Fruit fly (Drosophila melanogaster) whole organism, prepupa: ENCODE measurements around the gene CG13667.

Source experiments
- Blimp-1 ChIP-seq: fragments of 200-800 bp; sonication (Bioruptor generic); optimal IDR thresholded peaks from 3 replicates; lab custom pipeline; 2017; ENCODE audit warnings: missing biosample characterization, missing genetic modification characterization, mild to moderate bottlenecking, moderate library complexity, missing genetic modification reagents
- CG10669 ChIP-seq: fragments of 200-800 bp; sonication (Bioruptor generic); optimal IDR thresholded peaks from 3 replicates; lab custom pipeline; 2018; ENCODE audit warnings: missing biosample characterization, mild to moderate bottlenecking, missing genetic modification characterization, moderate library complexity
- CG11294 ChIP-seq: fragments of 200-800 bp; sonication (Bioruptor generic); IDR thresholded peaks from 2 replicates; pipeline ENCODE4 v1.3.6; 2022; ENCODE audit warnings: missing biosample characterization, missing genetic modification characterization
- CG11762 ChIP-seq: fragments of 200-800 bp; sonication (Bioruptor generic); optimal IDR thresholded peaks from 3 replicates; lab custom pipeline; 2016; ENCODE audit warnings: missing biosample characterization, missing genetic modification characterization; ENCODE audit not compliant: insufficient read depth
- CG11902 ChIP-seq: fragments of 200-800 bp; sonication (Bioruptor generic); optimal IDR thresholded peaks from 3 replicates; lab custom pipeline; 2016; ENCODE audit warnings: missing biosample characterization, missing genetic modification characterization
- CG15336 ChIP-seq: fragments of 200-800 bp; sonication (Bioruptor generic); IDR thresholded peaks from 2 replicates; pipeline ENCODE4 v1.3.6; 2022; ENCODE audit warnings: missing biosample characterization, missing genetic modification characterization
- CG1621 ChIP-seq: fragments of 200-800 bp; sonication (Bioruptor generic); optimal IDR thresholded peaks from 3 replicates; lab custom pipeline; 2018; ENCODE audit warnings: missing biosample characterization, mild to moderate bottlenecking, missing genetic modification characterization
- CG16779 ChIP-seq: fragments of 200-800 bp; sonication (Bioruptor generic); optimal IDR thresholded peaks from 3 replicates; lab custom pipeline; 2017; ENCODE audit warnings: missing biosample characterization, mild to moderate bottlenecking, missing genetic modification characterization
- CG3032 ChIP-seq: fragments of 200-800 bp; optimal IDR thresholded peaks from 2 replicates; lab custom pipeline; 2019; ENCODE audit warnings: missing biosample characterization, mild to moderate bottlenecking, missing genetic modification characterization, moderate library complexity
- CG31627 ChIP-seq: fragments of 200-800 bp; sonication (Bioruptor generic); optimal IDR thresholded peaks from 3 replicates; lab custom pipeline; 2016; ENCODE audit warnings: missing biosample characterization, missing genetic modification characterization
- CG32006 ChIP-seq: fragments of 200-800 bp; sonication (Bioruptor generic); optimal IDR thresholded peaks from 3 replicates; lab custom pipeline; 2017; ENCODE audit warnings: missing biosample characterization, mild to moderate bottlenecking, missing genetic modification characterization
- CG34406 ChIP-seq: fragments of 200-800 bp; sonication (Bioruptor generic); optimal IDR thresholded peaks from 3 replicates; lab custom pipeline; 2016; ENCODE audit warnings: missing biosample characterization, missing genetic modification characterization
- CG6163 ChIP-seq: fragments of 200-800 bp; sonication (Bioruptor generic); IDR thresholded peaks from 3 replicates; pipeline ENCODE4 v1.3.6; 2022; ENCODE audit warnings: missing biosample characterization, missing genetic modification characterization
- CG6276 ChIP-seq: fragments of 200-800 bp; sonication (Bioruptor generic); optimal IDR thresholded peaks from 2 replicates; lab custom pipeline; 2017; ENCODE audit warnings: missing biosample characterization, mild to moderate bottlenecking, missing genetic modification characterization
- CG6808 ChIP-seq: fragments of 200-800 bp; sonication (Bioruptor generic); optimal IDR thresholded peaks from 3 replicates; lab custom pipeline; 2017; ENCODE audit warnings: missing biosample characterization, missing genetic modification characterization, mild to moderate bottlenecking, moderate library complexity, missing genetic modification reagents
- CG6854 ChIP-seq: fragments of 200-800 bp; sonication (Bioruptor generic); optimal IDR thresholded peaks from 2 replicates; lab custom pipeline; 2017; ENCODE audit warnings: missing biosample characterization, mild to moderate bottlenecking, missing genetic modification characterization
- CG7368 ChIP-seq: fragments of 200-800 bp; sonication (Bioruptor generic); optimal IDR thresholded peaks from 3 replicates; lab custom pipeline; 2016; ENCODE audit warnings: missing biosample characterization, missing genetic modification characterization
- CG8119 ChIP-seq: fragments of 200-800 bp; sonication (Bioruptor generic); IDR thresholded peaks from 3 replicates; pipeline ENCODE4 v1.3.6; 2022; ENCODE audit warnings: missing biosample characterization, missing genetic modification characterization
- CG8319 ChIP-seq: fragments of 200-800 bp; sonication (Bioruptor generic); optimal IDR thresholded peaks from 3 replicates; lab custom pipeline; 2016; ENCODE audit warnings: missing biosample characterization, missing genetic modification characterization
- CG8632 ChIP-seq: fragments of 200-800 bp; sonication (Bioruptor generic); optimal IDR thresholded peaks from 3 replicates; lab custom pipeline; 2016; ENCODE audit warnings: missing biosample characterization, missing genetic modification characterization
- CG9139 ChIP-seq: fragments of 200-800 bp; sonication (Bioruptor generic); optimal IDR thresholded peaks from 3 replicates; lab custom pipeline; 2017; ENCODE audit warnings: missing biosample characterization, mild to moderate bottlenecking, missing genetic modification characterization
- Eip75B ChIP-seq: fragments of 200-800 bp; sonication (Bioruptor generic); optimal IDR thresholded peaks from 3 replicates; lab custom pipeline; 2016; ENCODE audit warnings: missing biosample characterization, missing genetic modification characterization
- Eip78C ChIP-seq: fragments of 200-800 bp; sonication (Bioruptor generic); peaks from one replicate; lab custom pipeline; 2016; ENCODE audit warnings: missing biosample characterization, missing genetic modification characterization
- Eip93F ChIP-seq: fragments of 200-800 bp; sonication (Bioruptor generic); optimal IDR thresholded peaks from 2 replicates; lab custom pipeline; 2016; ENCODE audit warnings: missing biosample characterization, mild to moderate bottlenecking, missing genetic modification characterization
- Ets21C ChIP-seq: fragments of 200-800 bp; sonication (Bioruptor generic); optimal IDR thresholded peaks from 3 replicates; lab custom pipeline; 2016; ENCODE audit warnings: missing biosample characterization, missing genetic modification characterization
- Ets96B ChIP-seq: fragments of 200-800 bp; optimal IDR thresholded peaks from 2 replicates; lab custom pipeline; 2019; ENCODE audit warnings: missing biosample characterization, mild to moderate bottlenecking, missing genetic modification characterization, moderate library complexity
- Gug ChIP-seq: fragments of 200-800 bp; sonication (Bioruptor generic); IDR thresholded peaks from 2 replicates; pipeline ENCODE4 v1.3.6; 2022; ENCODE audit warnings: missing biosample characterization, missing genetic modification characterization
- Hr38 ChIP-seq: sonication (Bioruptor generic); optimal IDR thresholded peaks from 2 replicates; lab custom pipeline; 2016; ENCODE audit warnings: missing biosample characterization, missing genetic modification characterization
- Hr39 ChIP-seq: fragments of 200-800 bp; sonication (Bioruptor generic); optimal IDR thresholded peaks from 2 replicates; lab custom pipeline; 2016; ENCODE audit warnings: missing biosample characterization, missing genetic modification characterization
- Lpt ChIP-seq: fragments of 200-800 bp; sonication (Bioruptor generic); optimal IDR thresholded peaks from 3 replicates; lab custom pipeline; 2016; ENCODE audit warnings: missing biosample characterization, missing genetic modification characterization
- Met ChIP-seq: fragments of 200-800 bp; sonication (Bioruptor generic); optimal IDR thresholded peaks from 3 replicates; lab custom pipeline; 2016; ENCODE audit warnings: missing biosample characterization, missing genetic modification characterization
- OdsH ChIP-seq: fragments of 200-800 bp; sonication (Bioruptor generic); optimal IDR thresholded peaks from 3 replicates; lab custom pipeline; 2016; ENCODE audit warnings: missing biosample characterization, missing genetic modification characterization
- Smox ChIP-seq: fragments of 200-800 bp; sonication (Bioruptor generic); optimal IDR thresholded peaks from 3 replicates; lab custom pipeline; 2016; ENCODE audit warnings: missing biosample characterization, missing genetic modification characterization
- Sox102F ChIP-seq: fragments of 200-800 bp; sonication (Bioruptor generic); optimal IDR thresholded peaks from 2 replicates; lab custom pipeline; 2016; ENCODE audit warnings: missing biosample characterization, mild to moderate bottlenecking, missing genetic modification characterization
- Sox14 ChIP-seq: fragments of 200-800 bp; sonication (Bioruptor generic); optimal IDR thresholded peaks from 3 replicates; lab custom pipeline; 2016; ENCODE audit warnings: missing biosample characterization, missing genetic modification characterization
- Sox15 ChIP-seq: fragments of 200-800 bp; sonication (Bioruptor generic); optimal IDR thresholded peaks from 3 replicates; lab custom pipeline; 2016; ENCODE audit warnings: missing biosample characterization, missing genetic modification characterization
- achi ChIP-seq: fragments of 200-800 bp; sonication (Bioruptor generic); optimal IDR thresholded peaks from 3 replicates; lab custom pipeline; 2016; ENCODE audit warnings: missing biosample characterization, missing genetic modification characterization
- acj6 ChIP-seq: fragments of 200-800 bp; sonication (Bioruptor generic); optimal IDR thresholded peaks from 3 replicates; lab custom pipeline; 2016; ENCODE audit warnings: missing biosample characterization, missing genetic modification characterization
- cyc ChIP-seq: fragments of 200-800 bp; sonication (Bioruptor generic); optimal IDR thresholded peaks from 3 replicates; lab custom pipeline; 2016; ENCODE audit warnings: missing biosample characterization, missing genetic modification characterization
- dac ChIP-seq: fragments of 200-800 bp; sonication (Bioruptor generic); optimal IDR thresholded peaks from 2 replicates; lab custom pipeline; 2017; ENCODE audit warnings: missing biosample characterization, mild to moderate bottlenecking, missing genetic modification characterization
- dsx ChIP-seq: fragments of 200-800 bp; optimal IDR thresholded peaks from 3 replicates; lab custom pipeline; 2019; ENCODE audit warnings: missing biosample characterization, mild to moderate bottlenecking, missing genetic modification characterization, moderate library complexity; ENCODE audit not compliant: poor library complexity, severe bottlenecking
- eg ChIP-seq: fragments of 200-800 bp; sonication (Bioruptor generic); IDR thresholded peaks from 3 replicates; pipeline ENCODE4 v1.3.6; 2022; ENCODE audit warnings: missing biosample characterization, missing genetic modification characterization
- esn ChIP-seq: fragments of 200-800 bp; sonication (Bioruptor generic); optimal IDR thresholded peaks from 2 replicates; lab custom pipeline; 2016; ENCODE audit warnings: missing biosample characterization, mild to moderate bottlenecking, missing genetic modification characterization, moderate library complexity
- fd59A ChIP-seq: fragments of 200-800 bp; sonication (Bioruptor generic); optimal IDR thresholded peaks from 2 replicates; lab custom pipeline; 2017; ENCODE audit warnings: missing biosample characterization, mild to moderate bottlenecking, missing genetic modification characterization, missing genetic modification reagents
- fd85E ChIP-seq: fragments of 200-800 bp; sonication (Bioruptor generic); optimal IDR thresholded peaks from 3 replicates; lab custom pipeline; 2016; ENCODE audit warnings: missing biosample characterization, missing genetic modification characterization
- fkh ChIP-seq: fragments of 200-800 bp; sonication (Bioruptor generic); optimal IDR thresholded peaks from 3 replicates; lab custom pipeline; 2017; ENCODE audit warnings: missing biosample characterization, mild to moderate bottlenecking, missing genetic modification characterization, moderate library complexity
- net ChIP-seq: fragments of 200-800 bp; sonication (Bioruptor generic); optimal IDR thresholded peaks from 3 replicates; lab custom pipeline; 2016; ENCODE audit warnings: missing biosample characterization, missing genetic modification characterization
- salr ChIP-seq, 2 experiments: fragments of 200-800 bp; sonication (Bioruptor generic); optimal IDR thresholded peaks; 3 replicates each; lab custom pipeline; 2016 to 2018; ENCODE audit warnings: missing biosample characterization in 2 of 2, missing genetic modification characterization in 2 of 2, mild to moderate bottlenecking in 1 of 2
- spab ChIP-seq: fragments of 200-800 bp; sonication (Bioruptor generic); optimal IDR thresholded peaks from 2 replicates; lab custom pipeline; 2017; ENCODE audit warnings: missing biosample characterization, mild to moderate bottlenecking, missing genetic modification characterization, missing genetic modification reagents
- ss ChIP-seq, 2 experiments: fragments of 200-800 bp; sonication (Bioruptor generic); optimal IDR thresholded peaks; 2 replicates in 1 of 2; 3 replicates in 1 of 2; lab custom pipeline; 2017 to 2018; ENCODE audit warnings: mild to moderate bottlenecking in 2 of 2, missing biosample characterization in 2 of 2, missing genetic modification characterization in 2 of 2, moderate library complexity in 1 of 2
- svp ChIP-seq: fragments of 200-800 bp; sonication (Bioruptor generic); peaks from one replicate; lab custom pipeline; 2016; ENCODE audit warnings: missing biosample characterization, missing genetic modification characterization
- topi ChIP-seq: fragments of 200-800 bp; sonication (Bioruptor generic); optimal IDR thresholded peaks from 3 replicates; lab custom pipeline; 2016; ENCODE audit warnings: missing biosample characterization, missing genetic modification characterization

CG13667 gene

DNA sequence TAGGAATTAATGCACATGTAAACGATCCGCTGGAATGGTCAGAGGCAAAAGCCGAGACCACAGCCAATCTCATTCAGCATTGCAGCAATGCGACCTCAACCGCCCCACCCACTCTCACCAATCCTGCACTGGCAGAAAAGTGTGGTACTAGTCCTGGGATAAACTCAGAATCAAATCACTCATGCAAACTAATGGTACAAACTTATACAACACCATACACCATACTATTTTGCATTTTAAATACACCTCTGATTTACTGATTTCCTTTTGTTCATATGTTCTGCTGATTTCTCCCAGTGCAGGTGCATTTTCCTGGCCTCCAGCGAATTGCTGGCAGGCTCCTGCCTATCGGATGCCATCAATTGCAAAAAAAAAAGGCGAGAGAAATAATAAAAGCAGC, 13.7 kb downstream of the CG13667 start:
- TF ChIP-seq cyc (GFP tag; lab: Kevin White, UChicago) (peak; percentile 29), CG11762 (GFP tag; lab: Kevin White, UChicago) (peak; percentile 69), dsx (GFP tag; lab: Kevin White, UChicago) (peak; percentile 55), Eip93F (no peak), dac (peak; percentile 90), Sox14 (GFP tag; lab: Kevin White, UChicago) (peak; percentile 82), CG11294 (peak; percentile 84), CG1621 (tag; lab: Kevin White, UChicago) (peak; percentile 61), eg (GFP tag; lab: Robert Waterston, UW) (peak; percentile 95), CG6276 (peak; percentile 89), CG11902 (GFP tag; lab: Kevin White, UChicago) (no peak), Blimp-1 (no peak), Sox15 (GFP tag; lab: Kevin White, UChicago) (peak; percentile 28), Sox102F (peak; percentile 12), CG8632 (GFP tag; lab: Kevin White, UChicago) (peak; percentile 41), Ets21C (no peak), Ets96B (tag; lab: Kevin White, UChicago) (peak; percentile 68), Eip75B (GFP tag; lab: Kevin White, UChicago) (peak; percentile 79), net (GFP tag; lab: Kevin White, UChicago) (peak; percentile 81), CG7368 (GFP tag; lab: Kevin White, UChicago) (no peak), Eip78C (peak; percentile 89), CG31627 (GFP tag; lab: Kevin White, UChicago) (peak; percentile 33), CG34406 (GFP tag; lab: Kevin White, UChicago) (peak; percentile 49), CG3032 (tag; lab: Kevin White, UChicago) (peak; percentile 63), CG15336 (GFP tag; lab: Robert Waterston, UW) (peak; percentile 92), CG6854 (GFP tag; lab: Kevin White, UChicago) (no peak), esn (GFP tag; lab: Kevin White, UChicago) (peak; percentile 51), ss (GFP tag; optimal IDR thresholded peaks at IDR 0.05; lab: Kevin White, UChicago) (no peak), salr (GFP tag; optimal IDR thresholded peaks at IDR 0.05; lab: Kevin White, UChicago) (peak; percentile 43 to 72), Hr39 (GFP tag; lab: Kevin White, UChicago) (peak; percentile 40), Met (GFP tag; lab: Kevin White, UChicago) (no peak), CG8319 (GFP tag; lab: Kevin White, UChicago) (peak; percentile 31), CG10669 (peak; percentile 54), Smox (GFP tag; lab: Kevin White, UChicago) (no peak), CG6163 (GFP tag; lab: Robert Waterston, UW) (peak; percentile 94), achi (GFP tag; lab: Kevin White, UChicago) (peak; percentile 82), fd59A (GFP tag; lab: Kevin White, UChicago) (peak; percentile 55), spab (peak; percentile 57), fkh (GFP tag; lab: Kevin White, UChicago) (no peak), CG6808 (no peak), CG16779 (tag; lab: Kevin White, UChicago) (peak; percentile 60), fd85E (no peak), acj6 (GFP tag; lab: Kevin White, UChicago) (peak; percentile 73), CG8119 (peak; percentile 93), CG9139 (GFP tag; lab: Kevin White, UChicago) (peak; percentile 36), topi (GFP tag; lab: Kevin White, UChicago) (peak; percentile 54), Gug (GFP tag; lab: Robert Waterston, UW) (peak; percentile 97), OdsH (GFP tag; lab: Kevin White, UChicago) (peak; percentile 82), svp (GFP tag; lab: Kevin White, UChicago) (no peak), CG32006 (GFP tag; lab: Kevin White, UChicago) (peak; percentile 92), Hr38 (GFP tag; lab: Kevin White, UChicago) (peak; percentile 52), Lpt (peak; percentile 88)
